Fruit fly (Drosophila melanogaster) whole organism, embryonic: Measurements from ENCODE around the gene alphaCOP.
A peak's percentile ranks its signal among the peaks of the same experiment; 100 is the strongest.

Experiments used
- Ada2b ChIP-seq: fragments of 200-800 bp; sonication (Bioruptor generic); IDR thresholded peaks from 2 replicates; pipeline ENCODE4 v1.3.6; 2022; ENCODE audit warnings: missing biosample characterization, missing genetic modification characterization
- Awh ChIP-seq: fragments of 200-800 bp; sonication (Bioruptor generic); IDR thresholded peaks from 2 replicates; pipeline ENCODE4, ENCODE4 v1.3.6; 2022; ENCODE audit warnings: missing biosample characterization, missing genetic modification characterization
- Bgb ChIP-seq: fragments of 200-800 bp; sonication (Bioruptor generic); IDR thresholded peaks from 2 replicates; pipeline ENCODE4 v1.3.6; 2022; ENCODE audit warnings: missing biosample characterization, missing genetic modification characterization; ENCODE audit not compliant: partially characterized antibody
- CG12155 ChIP-seq: fragments of 200-800 bp; sonication (Bioruptor generic); optimal IDR thresholded peaks from 3 replicates; lab custom pipeline; 2016; ENCODE audit warnings: missing biosample characterization, missing genetic modification characterization
- CG13287 ChIP-seq: fragments of 200-800 bp; sonication (Bioruptor generic); IDR thresholded peaks from 2 replicates; pipeline ENCODE4 v1.3.6; 2022; ENCODE audit warnings: missing biosample characterization, missing genetic modification characterization; ENCODE audit not compliant: partially characterized antibody
- CG13296 ChIP-seq: fragments of 200-800 bp; sonication (Bioruptor generic); optimal IDR thresholded peaks from 3 replicates; lab custom pipeline; 2018; ENCODE audit warnings: missing biosample characterization, mild to moderate bottlenecking, missing genetic modification characterization
- CG13624 ChIP-seq: fragments of 200-800 bp; sonication (Bioruptor generic); optimal IDR thresholded peaks from 2 replicates; lab custom pipeline; 2016; ENCODE audit warnings: missing biosample characterization, missing genetic modification characterization
- CG13894 ChIP-seq: fragments of 200-800 bp; sonication (Bioruptor generic); optimal IDR thresholded peaks from 3 replicates; lab custom pipeline; 2018; ENCODE audit warnings: missing biosample characterization, mild to moderate bottlenecking, missing genetic modification characterization, moderate library complexity
- CG14667 ChIP-seq: fragments of 200-800 bp; sonication (Bioruptor generic); IDR thresholded peaks from 2 replicates; pipeline ENCODE4 v1.3.6; 2022; ENCODE audit warnings: missing biosample characterization, missing genetic modification characterization
- CG31224 ChIP-seq: fragments of 200-800 bp; sonication (Bioruptor generic); IDR thresholded peaks from 2 replicates; pipeline ENCODE4 v1.3.6; 2022; ENCODE audit warnings: missing biosample characterization, missing genetic modification characterization
- CG32767 ChIP-seq: fragments of 200-800 bp; sonication (Bioruptor generic); IDR thresholded peaks from 2 replicates; pipeline ENCODE4 v1.3.6; 2022; ENCODE audit warnings: missing biosample characterization, missing genetic modification characterization
- CG34422 ChIP-seq: fragments of 200-800 bp; sonication (Bioruptor generic); IDR thresholded peaks from 3 replicates; pipeline ENCODE4 v1.3.6; 2022; ENCODE audit warnings: missing biosample characterization, missing genetic modification characterization
- CG3726 ChIP-seq: fragments of 200-800 bp; sonication (Bioruptor generic); IDR thresholded peaks from 3 replicates; pipeline ENCODE4, ENCODE4 v1.3.6; 2022; ENCODE audit warnings: missing biosample characterization, missing genetic modification characterization
- CG6683 ChIP-seq: fragments of 200-800 bp; sonication (Bioruptor generic); optimal IDR thresholded peaks from 2 replicates; lab custom pipeline; 2017; ENCODE audit warnings: missing biosample characterization, mild to moderate bottlenecking, missing genetic modification characterization, missing genetic modification reagents
- CG6791 ChIP-seq: fragments of 200-800 bp; sonication (Bioruptor generic); IDR thresholded peaks from 3 replicates; pipeline ENCODE4 v1.3.6; 2022; ENCODE audit warnings: missing biosample characterization, missing genetic modification characterization; ENCODE audit not compliant: partially characterized antibody
- CG7963 ChIP-seq: fragments of 200-800 bp; sonication (Bioruptor generic); IDR thresholded peaks from 3 replicates; pipeline ENCODE4 v1.3.6; 2022; ENCODE audit warnings: missing biosample characterization, missing genetic modification characterization; ENCODE audit not compliant: partially characterized antibody
- CG9609 ChIP-seq: fragments of 200-800 bp; sonication (Bioruptor generic); optimal IDR thresholded peaks from 3 replicates; lab custom pipeline; 2016; ENCODE audit warnings: missing biosample characterization, missing genetic modification characterization
- Deaf1 ChIP-seq: fragments of 200-800 bp; optimal IDR thresholded peaks from 3 replicates; lab custom pipeline; 2019; ENCODE audit warnings: missing biosample characterization, mild to moderate bottlenecking, missing genetic modification characterization, moderate library complexity
- Hand ChIP-seq: fragments of 200-800 bp; sonication (Bioruptor generic); optimal IDR thresholded peaks from 2 replicates; lab custom pipeline; 2017; ENCODE audit warnings: mild to moderate bottlenecking, missing biosample characterization, missing genetic modification reagents, missing genetic modification characterization
- Hr78 ChIP-seq, 2 experiments: fragments of 200-800 bp in 1 of 2; fragments of >200 bp in 1 of 2; sonication (Bioruptor generic) in 1 of 2; optimal IDR thresholded peaks; 2 replicates each; lab custom pipeline; 2017 to 2019; ENCODE audit warnings: missing biosample characterization in 2 of 2, missing genetic modification characterization in 2 of 2, mild to moderate bottlenecking in 1 of 2, moderate library complexity in 1 of 2
- MBD-R2 ChIP-seq: fragments of 200-800 bp; sonication (Bioruptor generic); IDR thresholded peaks from 2 replicates; pipeline ENCODE4 v1.3.6; 2022; ENCODE audit warnings: missing biosample characterization, missing genetic modification characterization
- Mad ChIP-seq: fragments of 200-800 bp; sonication (Bioruptor generic); optimal IDR thresholded peaks from 2 replicates; lab custom pipeline; 2016; ENCODE audit warnings: missing biosample characterization, missing genetic modification characterization
- Med ChIP-seq: fragments of 200-800 bp; sonication (Bioruptor generic); peaks from one replicate; lab custom pipeline; 2016; ENCODE audit warnings: missing biosample characterization, missing genetic modification characterization, mild to moderate bottlenecking, inconsistent platforms, moderate library complexity
- Nf-YB ChIP-seq: fragments of 200-800 bp; sonication (Bioruptor generic); optimal IDR thresholded peaks from 3 replicates; lab custom pipeline; 2019; ENCODE audit warnings: missing biosample characterization, mild to moderate bottlenecking, missing genetic modification characterization, moderate library complexity
- Nf-YC ChIP-seq: fragments of 200-800 bp; optimal IDR thresholded peaks from 3 replicates; lab custom pipeline; 2019; ENCODE audit warnings: missing biosample characterization, mild to moderate bottlenecking, missing genetic modification characterization, moderate library complexity
- Pdp1 ChIP-seq, 2 experiments: fragments of 200-800 bp; sonication (Bioruptor generic); optimal IDR thresholded peaks; 3 replicates each; lab custom pipeline; 2016; ENCODE audit warnings: missing biosample characterization in 2 of 2, missing genetic modification characterization in 2 of 2, mild to moderate bottlenecking in 1 of 2, moderate library complexity in 1 of 2
- Tbp ChIP-seq: fragments of >200 bp; optimal IDR thresholded peaks from 2 replicates; lab custom pipeline; 2018; ENCODE audit warnings: missing biosample characterization, missing genetic modification characterization
- abd-A ChIP-seq: fragments of 200-800 bp; sonication (Bioruptor generic); optimal IDR thresholded peaks from 3 replicates; lab custom pipeline; 2019; ENCODE audit warnings: missing biosample characterization, mild to moderate bottlenecking, missing genetic modification characterization, moderate library complexity
- amos ChIP-seq: fragments of 200-800 bp; sonication (Bioruptor generic); IDR thresholded peaks from 2 replicates; pipeline ENCODE4 v1.3.6; 2022; ENCODE audit warnings: missing biosample characterization, missing genetic modification characterization; ENCODE audit not compliant: partially characterized antibody
- ap ChIP-seq: fragments of 200-800 bp; sonication (Bioruptor generic); IDR thresholded peaks from 2 replicates; pipeline ENCODE4 v1.3.6; 2022; ENCODE audit warnings: missing biosample characterization, missing genetic modification characterization
- chinmo ChIP-seq: fragments of 200-800 bp; sonication (Bioruptor generic); IDR thresholded peaks from 4 replicates; pipeline ENCODE4 v1.3.6; 2022; ENCODE audit warnings: missing biosample characterization, missing genetic modification characterization; ENCODE audit not compliant: partially characterized antibody
- ci ChIP-seq: fragments of 200-800 bp; sonication (Bioruptor generic); IDR thresholded peaks from 3 replicates; pipeline ENCODE4 v1.3.6; 2022; ENCODE audit warnings: missing biosample characterization, missing genetic modification characterization
- emc ChIP-seq: fragments of 200-800 bp; sonication (Bioruptor generic); optimal IDR thresholded peaks from 2 replicates; lab custom pipeline; 2016; ENCODE audit warnings: missing biosample characterization, missing genetic modification characterization
- ewg ChIP-seq: fragments of 200-800 bp; sonication (Bioruptor generic); optimal IDR thresholded peaks from 3 replicates; lab custom pipeline; 2017; ENCODE audit warnings: mild to moderate bottlenecking, missing biosample characterization, missing genetic modification reagents, missing genetic modification characterization
- gcm ChIP-seq: fragments of 200-800 bp; sonication (Bioruptor generic); optimal IDR thresholded peaks from 2 replicates; lab custom pipeline; 2019; ENCODE audit warnings: missing biosample characterization, mild to moderate bottlenecking, missing genetic modification characterization, moderate library complexity
- gro ChIP-seq: fragments of 200-800 bp; sonication (Bioruptor generic); optimal IDR thresholded peaks from 2 replicates; lab custom pipeline; 2016; ENCODE audit warnings: missing biosample characterization, missing genetic modification characterization
- h ChIP-seq: fragments of >200 bp; optimal IDR thresholded peaks from 2 replicates; lab custom pipeline; 2017
- lmd ChIP-seq: fragments of 200-800 bp; sonication (Bioruptor generic); IDR thresholded peaks from 2 replicates; pipeline ENCODE4 v1.3.6; 2022; ENCODE audit warnings: missing biosample characterization, missing genetic modification characterization
- lov ChIP-seq, 2 experiments: fragments of 200-800 bp in 1 of 2; fragments of >200 bp in 1 of 2; sonication (Bioruptor generic) in 1 of 2; IDR thresholded peaks in 1 of 2; optimal IDR thresholded peaks in 1 of 2; 2 replicates in 1 of 2; 3 replicates in 1 of 2; pipeline versions ENCODE4 v1.3.6 to Lab custom; 2017 to 2022; ENCODE audit warnings: missing biosample characterization in 1 of 2, missing genetic modification characterization in 1 of 2
- nerfin-1 ChIP-seq: fragments of 200-800 bp; sonication (Bioruptor generic); optimal IDR thresholded peaks from 3 replicates; lab custom pipeline; 2019; ENCODE audit warnings: missing biosample characterization, mild to moderate bottlenecking, missing genetic modification characterization, moderate library complexity
- onecut ChIP-seq: fragments of 200-800 bp; sonication (Bioruptor generic); IDR thresholded peaks from 2 replicates; pipeline ENCODE4 v1.3.6; 2022; ENCODE audit warnings: missing biosample characterization, missing genetic modification characterization
- pfk ChIP-seq: fragments of 200-800 bp; sonication (Bioruptor generic); optimal IDR thresholded peaks from 2 replicates; lab custom pipeline; 2018; ENCODE audit warnings: missing biosample characterization, mild to moderate bottlenecking, missing genetic modification characterization, moderate library complexity
- phol ChIP-seq: fragments of 200-800 bp; sonication (Bioruptor generic); optimal IDR thresholded peaks from 3 replicates; lab custom pipeline; 2018; ENCODE audit warnings: missing biosample characterization, mild to moderate bottlenecking, missing genetic modification characterization, moderate library complexity
- scrt ChIP-seq: fragments of 200-800 bp; sonication (Bioruptor generic); optimal IDR thresholded peaks from 2 replicates; lab custom pipeline; 2018; ENCODE audit warnings: missing biosample characterization, mild to moderate bottlenecking, missing genetic modification characterization, moderate library complexity
- seq ChIP-seq: fragments of 200-800 bp; sonication (Bioruptor generic); IDR thresholded peaks from 2 replicates; pipeline ENCODE4 v1.3.6; 2022; ENCODE audit warnings: missing biosample characterization, missing genetic modification characterization
- zen2 ChIP-seq: fragments of 200-800 bp; sonication (Bioruptor generic); IDR thresholded peaks from 3 replicates; pipeline ENCODE4 v1.3.6; 2022; ENCODE audit warnings: missing biosample characterization, missing genetic modification characterization; ENCODE audit not compliant: partially characterized antibody

The alphaCOP gene

dm6 chr3L:1664205-1664604 lies 19.2 kb upstream of the alphaCOP start:
- TF ChIP-seq zen2 (GFP tag; lab: Robert Waterston, UW): peak; percentile 52; the same call in 2 of the 3 replicates
- 0 out of 4 replicates have a peak, but pooled peaks have one; percentile 53 for TF ChIP-seq chinmo (GFP tag; lab: Robert Waterston, UW)
- 0 out of 2 replicates have a peak, but pooled peaks have one; percentile 10 for TF ChIP-seq Awh (GFP tag; lab: Robert Waterston, UW)
- TF ChIP-seq abd-A (tag; lab: Kevin White, UChicago): peak; percentile 27
- TF ChIP-seq nerfin-1: peak; percentile 21
- no peak for TF ChIP-seq ap (GFP tag; lab: Robert Waterston, UW)
- peak in 1 of 2 experiments; percentile 92 for TF ChIP-seq Pdp1 (GFP tag; optimal IDR thresholded peaks at IDR 0.05; lab: Kevin White, UChicago)
- no peak for TF ChIP-seq CG9609 (GFP tag; lab: Kevin White, UChicago)
- TF ChIP-seq ci (GFP tag; lab: Robert Waterston, UW): 0 out of 3 replicates have a peak, but pooled peaks have one; percentile 13
- TF ChIP-seq CG6791: 0 out of 3 replicates have a peak, but pooled peaks have one; percentile 28
- no peak for TF ChIP-seq CG7963
- peak; percentile 96 for TF ChIP-seq scrt
- TF ChIP-seq seq (GFP tag; lab: Robert Waterston, UW): peak; percentile 86
- peak; percentile 99 for TF ChIP-seq CG31224 (GFP tag; lab: Robert Waterston, UW)
- TF ChIP-seq ewg: peak; percentile 84
- TF ChIP-seq Mad (GFP tag; lab: Kevin White, UChicago): no peak
- no peak for TF ChIP-seq gro (GFP tag; lab: Kevin White, UChicago)
- TF ChIP-seq gcm (GFP tag; lab: Kevin White, UChicago): no peak
- 0 out of 2 replicates have a peak, but pooled peaks have one; percentile 11 for TF ChIP-seq Bgb (GFP tag; lab: Robert Waterston, UW)
- TF ChIP-seq CG34422 (GFP tag; lab: Robert Waterston, UW): peak; percentile 26; the same call in 1 of the 3 replicates
- peak; percentile 5 for TF ChIP-seq Hand (GFP tag; lab: Kevin White, UChicago)
- TF ChIP-seq, all 482 proteins: peak for 15

- TF ChIP-seq emc (GFP tag; lab: Kevin White, UChicago) (no peak), MBD-R2 (peak; percentile 36), Nf-YB (GFP tag; lab: Kevin White, UChicago) (peak; percentile 81), lmd (GFP tag; lab: Robert Waterston, UW) (no peak), ewg (peak; percentile 83), Nf-YC (tag; lab: Kevin White, UChicago) (peak; percentile 89), CG32767 (GFP tag; lab: Robert Waterston, UW) (peak; percentile 48; the same call in 1 of the 2 replicates), phol (tag; lab: Kevin White, UChicago) (no peak), Ada2b (GFP tag; lab: Robert Waterston, UW) (no peak), onecut (peak; percentile 85), CG6683 (GFP tag; lab: Kevin White, UChicago) (no peak), Med (GFP tag; lab: Kevin White, UChicago) (peak; percentile 59), Deaf1 (tag; lab: Kevin White, UChicago) (peak; percentile 68), CG13894 (tag; lab: Kevin White, UChicago) (no peak)
- TF ChIP-seq, all 482 proteins: peak for 8
These were observed 18.5 kb upstream of the alphaCOP start for dm6 chr3L:1663531-1663930.

dm6 chr3L:1661738-1662370 lies 16.9 kb upstream of the alphaCOP start:
- TF ChIP-seq onecut: peak; percentile 89
- no peak for TF ChIP-seq amos (GFP tag; lab: Robert Waterston, UW)
- peak; percentile 32; the same call in 1 of the 2 replicates for TF ChIP-seq CG13287 (GFP tag; lab: Robert Waterston, UW)
- no peak for TF ChIP-seq h (lab: Kevin White, UChicago)
- TF ChIP-seq Hr78 (GFP tag; optimal IDR thresholded peaks at IDR 0.05; lab: Kevin White, UChicago): no peak
- no peak for TF ChIP-seq CG12155 (GFP tag; lab: Kevin White, UChicago)
- no peak for TF ChIP-seq CG13624 (GFP tag; lab: Kevin White, UChicago)
- TF ChIP-seq CG14667 (GFP tag; lab: Robert Waterston, UW): no peak
- peak; percentile 99 for TF ChIP-seq CG31224 (GFP tag; lab: Robert Waterston, UW)
- TF ChIP-seq CG13296: no peak
- TF ChIP-seq emc (GFP tag; lab: Kevin White, UChicago): no peak
- TF ChIP-seq CG3726 (GFP tag; lab: Robert Waterston, UW): no peak
- TF ChIP-seq Tbp (GFP tag; lab: Kevin White, UChicago): no peak
- no peak for TF ChIP-seq lov (optimal IDR thresholded peaks at IDR 0.05; lab: Kevin White, UChicago)
- no peak for TF ChIP-seq lov (GFP tag; IDR thresholded peaks at IDR 0.05; lab: Robert Waterston, UW)
- TF ChIP-seq pfk (GFP tag; lab: Kevin White, UChicago): no peak
